Worm (Caenorhabditis elegans) whole organism, young adult: ENCODE data around the gene siah-1.

Source experiments
- C06A6.2 ChIP-seq: fragments of 200-800 bp; sonication (Bioruptor generic); conservative IDR thresholded peaks from 2 replicates; pipeline ENCODE4 v1.3.6; 2022; ENCODE audit warnings: missing genetic modification characterization, missing compliant biosample characterization
- akir-1 ChIP-seq: fragments of 200-800 bp; sonication (Bioruptor generic); optimal IDR thresholded peaks from 2 replicates; lab custom pipeline; 2018; ENCODE audit warnings: mild to moderate bottlenecking, missing genetic modification characterization, moderate library complexity, missing compliant biosample characterization
- ama-1 ChIP-seq, 3 experiments: fragments of 150-350 bp in 1 of 3; sonication (generic microtip) in 2 of 3; optimal IDR thresholded peaks; 2 replicates each; lab custom pipeline; 2014 to 2018; ENCODE audit warnings: missing biosample characterization in 2 of 3, missing genetic modification characterization in 2 of 3, missing genetic modification reagents in 2 of 3
- dpl-1 ChIP-seq: fragments of 150-350 bp; optimal IDR thresholded peaks from 2 replicates; lab custom pipeline; 2014; ENCODE audit warnings: missing biosample characterization, missing genetic modification reagents, missing genetic modification characterization
- efl-1 ChIP-seq: fragments of 150-350 bp; optimal IDR thresholded peaks from 2 replicates; lab custom pipeline; 2014; ENCODE audit warnings: missing biosample characterization, missing genetic modification reagents, missing genetic modification characterization
- hsf-1 ChIP-seq: fragments of 200-800 bp; sonication (Bioruptor generic); IDR thresholded peaks from 2 replicates; pipeline ENCODE4 v1.3.6; 2022; ENCODE audit warnings: missing genetic modification reagents, missing genetic modification characterization, missing compliant biosample characterization
- nhr-179 ChIP-seq: sonication (generic microtip); optimal IDR thresholded peaks from 2 replicates; lab custom pipeline; 2016; ENCODE audit warnings: mild to moderate bottlenecking, missing genetic modification characterization, missing compliant biosample characterization
- nhr-80 ChIP-seq: sonication (generic microtip); optimal IDR thresholded peaks from 2 replicates; lab custom pipeline; 2016; ENCODE audit warnings: missing genetic modification characterization, missing compliant biosample characterization
- snpc-4 ChIP-seq, 5 experiments: fragments of 150-350 bp in 1 of 5; sonication (generic microtip) in 4 of 5; optimal IDR thresholded peaks; 2 replicates each; lab custom pipeline; 2014 to 2018; ENCODE audit warnings: missing genetic modification characterization in 5 of 5, missing biosample characterization in 3 of 5, antibody characterized with exemption in 2 of 5, mild to moderate bottlenecking in 2 of 5, missing compliant biosample characterization in 2 of 5, missing genotype in 2 of 5, moderate library complexity in 2 of 5, missing genetic modification reagents in 1 of 5
- unc-62 ChIP-seq: fragments of 150-350 bp; optimal IDR thresholded peaks from 2 replicates; lab custom pipeline; 2014; ENCODE audit warnings: missing biosample characterization, missing genetic modification reagents, missing genetic modification characterization
- ztf-22 ChIP-seq: fragments of 200-800 bp; sonication (Bioruptor generic); optimal IDR thresholded peaks from 2 replicates; lab custom pipeline; 2018; ENCODE audit warnings: mild to moderate bottlenecking, missing genetic modification characterization, moderate library complexity, missing compliant biosample characterization

- TF ChIP-seq ama-1 (optimal IDR thresholded peaks at IDR 0.05; lab: Kevin White, UChicago) (no peak), ama-1 (GFP tag; optimal IDR thresholded peaks at IDR 0.05; lab: Kevin White, UChicago) (no peak), snpc-4 (GFP tag; optimal IDR thresholded peaks at IDR 0.05; lab: Kevin White, UChicago) (no peak), snpc-4 (tag; optimal IDR thresholded peaks at IDR 0.05; lab: Kevin White, UChicago) (no peak), efl-1 (GFP tag; lab: Kevin White, UChicago) (no peak), nhr-179 (tag; lab: Kevin White, UChicago) (no peak), C06A6.2 (GFP tag; lab: Robert Waterston, UW) (no peak), akir-1 (GFP tag; lab: Kevin White, UChicago) (no peak), nhr-80 (tag; lab: Kevin White, UChicago) (peak; percentile 72), ztf-22 (GFP tag; lab: Kevin White, UChicago) (no peak), dpl-1 (no peak), unc-62 (GFP tag; lab: Kevin White, UChicago) (no peak), hsf-1 (no peak)
Observed at ce11 chrIV:3740830-3741477, 2.9 kb upstream of the siah-1 start, which contains the start of gene nape-1.
